Fruit fly (Drosophila melanogaster): ENCODE results near the gene CG12236.
A peak's percentile ranks its signal among the peaks of the same experiment; 100 is the strongest.

The CG12236 gene

DNA sequence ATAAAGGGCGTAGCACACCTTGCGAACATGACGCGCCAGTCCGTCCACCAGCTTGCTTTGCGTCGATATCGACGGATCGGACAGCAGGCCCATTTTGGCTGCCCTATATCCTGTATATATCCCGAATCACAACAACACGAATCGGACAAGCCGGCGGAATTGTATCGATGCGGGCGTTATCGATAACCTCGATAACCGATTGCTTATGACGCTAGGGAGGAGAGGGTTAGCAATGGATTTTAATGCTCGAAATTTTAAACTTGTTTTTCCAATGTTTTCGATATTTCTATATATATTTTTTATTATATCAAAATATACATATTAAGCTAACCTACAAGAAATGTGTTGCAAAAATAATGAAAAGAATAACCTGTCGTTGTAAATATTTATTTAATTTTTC is 34.8 kb upstream of the CG12236 start, which contains the start of gene GAA1 (continued):
- peak; percentile 89 for TF ChIP-seq CG34224 (GFP tag; IDR thresholded peaks at IDR 0.05; ENCODE audit: partially characterized antibody)
- TF ChIP-seq CG16815 (GFP tag; optimal IDR thresholded peaks at IDR 0.05) = no peak
- TF ChIP-seq CG30431 (GFP tag; optimal IDR thresholded peaks at IDR 0.05) = no peak
- TF ChIP-seq CG6254 (GFP tag; optimal IDR thresholded peaks at IDR 0.05) = no peak
- peak; percentile 82 for TF ChIP-seq Dref (GFP tag; IDR thresholded peaks at IDR 0.05)
- no peak for TF ChIP-seq CG8478 (optimal IDR thresholded peaks at IDR 0.05)
- TF ChIP-seq CG18764 (GFP tag; optimal IDR thresholded peaks at IDR 0.05) = no peak
- no peak for TF ChIP-seq HHEX (GFP tag; optimal IDR thresholded peaks at IDR 0.05)
- peak; percentile 42; the same call in 1 of the 2 replicates for TF ChIP-seq Xrp1 (GFP tag; IDR thresholded peaks at IDR 0.05)
- no peak for TF ChIP-seq NFAT (GFP tag; IDR thresholded peaks at IDR 0.05)
- no peak for TF ChIP-seq CG17385 (GFP tag; optimal IDR thresholded peaks at IDR 0.05)
- peak; percentile 20 for TF ChIP-seq Xbp1 (GFP tag; optimal IDR thresholded peaks at IDR 0.05)
- TF ChIP-seq CG11085 (GFP tag; IDR thresholded peaks at IDR 0.05) = no peak
- TF ChIP-seq bigmax (GFP tag; optimal IDR thresholded peaks at IDR 0.05) = no peak
- TF ChIP-seq her (GFP tag; optimal IDR thresholded peaks at IDR 0.05) = no peak
- TF ChIP-seq tll (GFP tag; optimal IDR thresholded peaks at IDR 0.05) = no peak
- TF ChIP-seq CG10267 (tag; optimal IDR thresholded peaks at IDR 0.05) = peak; percentile 27
- TF ChIP-seq CG3995 (GFP tag; optimal IDR thresholded peaks at IDR 0.05) = no peak
- peak; percentile 85 for TF ChIP-seq vnd (GFP tag; IDR thresholded peaks at IDR 0.05; ENCODE audit: partially characterized antibody)
- peak; percentile 3 for TF ChIP-seq ind (GFP tag; optimal IDR thresholded peaks at IDR 0.05)
- TF ChIP-seq Usf (GFP tag; optimal IDR thresholded peaks at IDR 0.05) = no peak
- no peak for TF ChIP-seq org-1 (GFP tag; optimal IDR thresholded peaks at IDR 0.05)
- no peak for TF ChIP-seq CG2199 (GFP tag; IDR thresholded peaks at IDR 0.05)
- TF ChIP-seq fd3F (GFP tag; optimal IDR thresholded peaks at IDR 0.05) = no peak
- TF ChIP-seq odd (GFP tag; optimal IDR thresholded peaks at IDR 0.05) = no peak
- TF ChIP-seq Hmx (GFP tag; optimal IDR thresholded peaks at IDR 0.05) = no peak
- TF ChIP-seq CG4854 (GFP tag; optimal IDR thresholded peaks at IDR 0.05) = no peak
- TF ChIP-seq HLH4C (GFP tag; IDR thresholded peaks at IDR 0.05; ENCODE audit: partially characterized antibody) = peak; percentile 98
- TF ChIP-seq B-H2 (GFP tag; optimal IDR thresholded peaks at IDR 0.05) = no peak
- 0 out of 2 replicates have a peak, but pooled peaks have one; percentile 13 for TF ChIP-seq al (GFP tag; IDR thresholded peaks at IDR 0.05)
- TF ChIP-seq gsb-n (tag; optimal IDR thresholded peaks at IDR 0.05) = no peak
- peak; percentile 49; the same call in 1 of the 2 replicates for TF ChIP-seq Rfx (GFP tag; IDR thresholded peaks at IDR 0.05)
- TF ChIP-seq Spps (tag; optimal IDR thresholded peaks at IDR 0.05) = no peak
- TF ChIP-seq CG5953 (GFP tag; IDR thresholded peaks at IDR 0.05) = no peak
- no peak for TF ChIP-seq rib (GFP tag; IDR thresholded peaks at IDR 0.05)
- no peak for TF ChIP-seq CG12942 (GFP tag; optimal IDR thresholded peaks at IDR 0.05)
- TF ChIP-seq CG6683 (GFP tag; optimal IDR thresholded peaks at IDR 0.05) = no peak
- no peak for TF ChIP-seq CG11247 (GFP tag; IDR thresholded peaks at IDR 0.05)
- TF ChIP-seq CG42726 (GFP tag; IDR thresholded peaks at IDR 0.05; ENCODE audit: partially characterized antibody) = no peak
- no peak for TF ChIP-seq p53 (GFP tag; optimal IDR thresholded peaks at IDR 0.05)
- TF ChIP-seq CG1603 (tag; optimal IDR thresholded peaks at IDR 0.05) = no peak
- no peak for TF ChIP-seq Hr51 (GFP tag; optimal IDR thresholded peaks at IDR 0.05)
- TF ChIP-seq CG4360 (GFP tag; IDR thresholded peaks at IDR 0.05) = peak; percentile 64; the same call in 1 of the 2 replicates
- no peak for TF ChIP-seq CG10959 (GFP tag; IDR thresholded peaks at IDR 0.05)
- TF ChIP-seq CG4707 (GFP tag; optimal IDR thresholded peaks at IDR 0.05) = no peak
- no peak for TF ChIP-seq scrt (GFP tag; optimal IDR thresholded peaks at IDR 0.05)
- peak; percentile 25 for TF ChIP-seq phol (tag; optimal IDR thresholded peaks at IDR 0.05)
- TF ChIP-seq unpg (GFP tag; optimal IDR thresholded peaks at IDR 0.05) = no peak
- TF ChIP-seq knrl (GFP tag; IDR thresholded peaks at IDR 0.05; ENCODE audit: partially characterized antibody) = peak; percentile 56; the same call in 2 of the 3 replicates
- peak; percentile 10 for TF ChIP-seq Fer1 (GFP tag; optimal IDR thresholded peaks at IDR 0.05)
- TF ChIP-seq cad (GFP tag; optimal IDR thresholded peaks at IDR 0.05) = no peak

Data from whole organism, embryonic.